Worm (Caenorhabditis elegans) whole organism, L4 larva: ENCODE measurements around the gene atl-1.
A peak's percentile ranks its signal among the peaks of the same experiment; 100 is the strongest.

Source experiments
- F49E8.2 ChIP-seq: sonication (generic microtip); optimal IDR thresholded peaks from 2 replicates; lab custom pipeline; 2016; ENCODE audit warnings: missing compliant biosample characterization, mild to moderate bottlenecking, missing genetic modification characterization, borderline replicate concordance
- Y48G9A.11 ChIP-seq: fragments of 200-800 bp; sonication (Bioruptor generic); IDR thresholded peaks from 2 replicates; pipeline ENCODE4 v1.3.6; 2022; ENCODE audit warnings: missing genetic modification reagents, missing genetic modification characterization, missing compliant biosample characterization
- Y75B8A.6 ChIP-seq: fragments of 200-800 bp; sonication (Bioruptor generic); IDR thresholded peaks from 2 replicates; pipeline ENCODE4 v1.3.6; 2022; ENCODE audit warnings: missing genetic modification reagents, missing genetic modification characterization, missing compliant biosample characterization
- ZK337.2 ChIP-seq: fragments of 200-800 bp; sonication (Bioruptor generic); IDR thresholded peaks from 2 replicates; pipeline ENCODE4 v1.3.6; 2022; ENCODE audit warnings: missing genetic modification reagents, missing genetic modification characterization, missing compliant biosample characterization
- aha-1 ChIP-seq: fragments of 150-350 bp; peaks from one replicate; lab custom pipeline; 2014; ENCODE audit warnings: missing biosample characterization, missing genetic modification characterization
- ceh-20 ChIP-seq: fragments of 200-800 bp; sonication (Bioruptor generic); IDR thresholded peaks from 2 replicates; pipeline ENCODE4 v1.3.6; 2022; ENCODE audit warnings: missing genetic modification reagents, missing genetic modification characterization, missing compliant biosample characterization
- ceh-28 ChIP-seq: fragments of 150-350 bp; optimal IDR thresholded peaks from 2 replicates; lab custom pipeline; 2014; ENCODE audit warnings: missing biosample characterization, missing genetic modification reagents, missing genetic modification characterization
- ceh-44 ChIP-seq: fragments of 200-800 bp; sonication (Bioruptor generic); IDR thresholded peaks from 2 replicates; pipeline ENCODE4 v1.3.6; 2022; ENCODE audit warnings: missing genetic modification reagents, missing genetic modification characterization, missing compliant biosample characterization
- ceh-62 ChIP-seq: sonication (generic microtip); optimal IDR thresholded peaks from 2 replicates; lab custom pipeline; 2017; ENCODE audit warnings: missing biosample characterization, missing genetic modification characterization
- ceh-82 ChIP-seq: sonication (generic microtip); optimal IDR thresholded peaks from 2 replicates; lab custom pipeline; 2017; ENCODE audit warnings: missing biosample characterization, missing genetic modification characterization
- daf-12 ChIP-seq: fragments of 150-350 bp; optimal IDR thresholded peaks from 2 replicates; lab custom pipeline; 2014; ENCODE audit warnings: missing biosample characterization, missing genetic modification reagents, missing genetic modification characterization
- dmd-6 ChIP-seq: fragments of 200-800 bp; sonication (Bioruptor generic); IDR thresholded peaks from 2 replicates; pipeline ENCODE4 v1.3.6; 2022; ENCODE audit warnings: missing genetic modification reagents, missing genetic modification characterization, missing compliant biosample characterization
- dmd-9 ChIP-seq: fragments of 200-800 bp; sonication (Bioruptor generic); IDR thresholded peaks from 2 replicates; pipeline ENCODE4 v1.3.6; 2022; ENCODE audit warnings: missing genetic modification reagents, missing genetic modification characterization, missing compliant biosample characterization
- duxl-1 ChIP-seq: sonication (generic microtip); optimal IDR thresholded peaks from 2 replicates; lab custom pipeline; 2016; ENCODE audit warnings: mild to moderate bottlenecking, missing genetic modification characterization, moderate library complexity, missing compliant biosample characterization; ENCODE audit not compliant: poor library complexity
- egl-43 ChIP-seq: fragments of 200-800 bp; sonication (Bioruptor generic); IDR thresholded peaks from 2 replicates; pipeline ENCODE4 v1.3.6; 2022; ENCODE audit warnings: missing genetic modification reagents, missing genetic modification characterization, missing compliant biosample characterization
- hlh-30 ChIP-seq: sonication (generic microtip); optimal IDR thresholded peaks from 2 replicates; lab custom pipeline; 2017; ENCODE audit warnings: antibody characterized with exemption, mild to moderate bottlenecking, missing genetic modification characterization, missing compliant biosample characterization; ENCODE audit not compliant: insufficient read depth
- lin-1 ChIP-seq: fragments of 200-800 bp; sonication (Bioruptor generic); IDR thresholded peaks from 2 replicates; pipeline ENCODE4 v1.3.6; 2022; ENCODE audit warnings: missing genetic modification reagents, missing genetic modification characterization, missing compliant biosample characterization
- lin-38 ChIP-seq: fragments of 200-800 bp; sonication (Bioruptor generic); IDR thresholded peaks from 2 replicates; pipeline ENCODE4 v1.3.6; 2022; ENCODE audit warnings: missing genetic modification reagents, missing genetic modification characterization, missing compliant biosample characterization
- lir-3 ChIP-seq: sonication (generic microtip); optimal IDR thresholded peaks from 2 replicates; lab custom pipeline; 2016; ENCODE audit warnings: mild to moderate bottlenecking, missing genetic modification characterization, missing compliant biosample characterization
- madf-5 ChIP-seq, 2 experiments: fragments of 200-800 bp; sonication (Bioruptor generic); IDR thresholded peaks; 2 replicates each; pipeline ENCODE4 v1.3.6; 2022; ENCODE audit warnings: missing compliant biosample characterization in 2 of 2, missing genetic modification characterization in 2 of 2
- mdl-1 ChIP-seq, 2 experiments: fragments of 150-350 bp in 1 of 2; sonication (generic microtip) in 1 of 2; optimal IDR thresholded peaks; 2 replicates each; lab custom pipeline; 2014 to 2017; ENCODE audit warnings: missing biosample characterization in 2 of 2, missing genetic modification characterization in 2 of 2
- mep-1 ChIP-seq: fragments of 150-350 bp; sonication (generic microtip); optimal IDR thresholded peaks from 3 replicates; lab custom pipeline; 2014; ENCODE audit warnings: missing biosample characterization, missing genetic modification characterization
- mes-2 ChIP-seq: sonication (generic microtip); optimal IDR thresholded peaks from 2 replicates; lab custom pipeline; 2016; ENCODE audit warnings: missing genotype, mild to moderate bottlenecking, missing genetic modification characterization, missing compliant biosample characterization; ENCODE audit not compliant: poor library complexity, severe bottlenecking
- mxl-3 ChIP-seq: fragments of 200-800 bp; sonication (Bioruptor generic); optimal IDR thresholded peaks from 2 replicates; lab custom pipeline; 2018; ENCODE audit warnings: mild to moderate bottlenecking, missing genetic modification characterization, missing compliant biosample characterization
- nhr-11 ChIP-seq: fragments of 150-350 bp; optimal IDR thresholded peaks from 2 replicates; lab custom pipeline; 2014; ENCODE audit warnings: missing biosample characterization, missing genetic modification characterization
- nhr-111 ChIP-seq: fragments of 200-800 bp; sonication (Bioruptor generic); optimal IDR thresholded peaks from 2 replicates; lab custom pipeline; 2018; ENCODE audit warnings: mild to moderate bottlenecking, missing genetic modification characterization, missing compliant biosample characterization
- nhr-237 ChIP-seq: sonication (generic microtip); optimal IDR thresholded peaks from 2 replicates; lab custom pipeline; 2017; ENCODE audit warnings: missing biosample characterization, missing genetic modification characterization
- set-16 ChIP-seq: fragments of 200-800 bp; sonication (Bioruptor generic); IDR thresholded peaks from 2 replicates; pipeline ENCODE4 v1.3.6; 2022; ENCODE audit warnings: missing genetic modification reagents, missing genetic modification characterization, missing compliant biosample characterization
- snpc-4 ChIP-seq: fragments of 150-350 bp; optimal IDR thresholded peaks from 2 replicates; lab custom pipeline; 2014; ENCODE audit warnings: missing biosample characterization, missing genetic modification characterization
- spr-1 ChIP-seq: sonication (generic microtip); optimal IDR thresholded peaks from 2 replicates; lab custom pipeline; 2016; ENCODE audit warnings: mild to moderate bottlenecking, missing genetic modification characterization, missing compliant biosample characterization
- tra-1 ChIP-seq: fragments of 200-800 bp; sonication (Bioruptor generic); IDR thresholded peaks from 2 replicates; pipeline ENCODE4 v1.3.6; 2022; ENCODE audit warnings: missing genetic modification reagents, missing genetic modification characterization, missing compliant biosample characterization
- unc-62 ChIP-seq, 3 experiments: fragments of 150-350 bp in 1 of 3; sonication (generic microtip); optimal IDR thresholded peaks in 2 of 3; peaks in 1 of 3; 1 replicate in 1 of 3; 2 replicates in 2 of 3; lab custom pipeline; 2014 to 2017; ENCODE audit warnings: missing biosample characterization in 3 of 3, missing genetic modification characterization in 3 of 3, missing genetic modification reagents in 3 of 3, missing genotype in 1 of 3
- zag-1 ChIP-seq: fragments of 150-350 bp; optimal IDR thresholded peaks from 2 replicates; lab custom pipeline; 2014; ENCODE audit warnings: missing biosample characterization, missing genetic modification characterization
- ztf-11 ChIP-seq: fragments of 150-350 bp; optimal IDR thresholded peaks from 2 replicates; lab custom pipeline; 2014; ENCODE audit warnings: missing biosample characterization, missing genetic modification characterization
- ztf-7 ChIP-seq: fragments of 150-350 bp; optimal IDR thresholded peaks from 2 replicates; lab custom pipeline; 2014; ENCODE audit warnings: missing biosample characterization, missing genetic modification characterization

atl-1 gene

DNA sequence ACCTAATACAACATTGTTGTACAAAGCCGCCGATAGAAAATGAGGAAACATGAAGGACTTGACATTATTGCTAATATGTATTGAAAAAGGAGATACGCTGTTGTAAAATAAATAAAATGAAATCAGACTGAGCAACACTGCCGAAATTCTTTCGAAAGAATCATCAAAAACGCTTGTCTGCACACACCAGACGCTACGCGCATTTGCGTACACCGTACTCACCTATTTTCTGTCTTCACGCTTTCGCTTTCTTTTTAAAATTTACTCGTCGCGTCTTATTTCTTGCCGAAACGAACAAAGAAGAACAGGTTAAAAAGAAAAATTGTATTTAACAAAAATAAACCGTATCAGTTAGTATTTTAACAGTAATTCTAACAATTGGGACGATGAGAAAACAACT lies 45.3 kb upstream of the atl-1 start (continued):
- no peak for TF ChIP-seq ZK337.2 (GFP tag; lab: Robert Waterston, UW)
- no peak for TF ChIP-seq tra-1 (GFP tag; lab: Robert Waterston, UW)
- TF ChIP-seq snpc-4 (tag; lab: Kevin White, UChicago), result no peak
- no peak for TF ChIP-seq daf-12 (tag; lab: Kevin White, UChicago)
- no peak for TF ChIP-seq hlh-30 (tag; lab: Kevin White, UChicago)
- no peak for TF ChIP-seq ztf-11
- TF ChIP-seq set-16 (GFP tag; lab: Robert Waterston, UW), result no peak
- no peak for TF ChIP-seq spr-1
- no peak for TF ChIP-seq mxl-3 (GFP tag; lab: Kevin White, UChicago)
- TF ChIP-seq ceh-20 (GFP tag; lab: Robert Waterston, UW), result no peak
- TF ChIP-seq mes-2 (tag; lab: Kevin White, UChicago), result peak; percentile 71
- TF ChIP-seq ztf-7 (tag; lab: Kevin White, UChicago), result no peak
- TF ChIP-seq ceh-62, result no peak
- TF ChIP-seq mdl-1 (tag; optimal IDR thresholded peaks at IDR 0.05; lab: Kevin White, UChicago), result peak in 1 of 2 experiments; percentile 20
- no peak for TF ChIP-seq lin-1
- no peak for TF ChIP-seq ceh-44
- TF ChIP-seq ceh-82 (tag; lab: Kevin White, UChicago), result no peak
- TF ChIP-seq dmd-9, result no peak
- no peak for TF ChIP-seq nhr-111 (GFP tag; lab: Kevin White, UChicago)
- TF ChIP-seq lin-38 (GFP tag; lab: Robert Waterston, UW), result no peak; the same call in 1 of the 2 replicates
- no peak for TF ChIP-seq dmd-6 (GFP tag; lab: Robert Waterston, UW)
- TF ChIP-seq Y48G9A.11, result no peak
- no peak for TF ChIP-seq nhr-11 (tag; lab: Kevin White, UChicago)
- TF ChIP-seq duxl-1 (tag; lab: Kevin White, UChicago), result peak; percentile 7
- no peak for TF ChIP-seq ceh-28 (tag; lab: Kevin White, UChicago)
- no peak for TF ChIP-seq nhr-237 (tag; lab: Kevin White, UChicago)
- TF ChIP-seq, all 104 proteins: peak for 12

DNA sequence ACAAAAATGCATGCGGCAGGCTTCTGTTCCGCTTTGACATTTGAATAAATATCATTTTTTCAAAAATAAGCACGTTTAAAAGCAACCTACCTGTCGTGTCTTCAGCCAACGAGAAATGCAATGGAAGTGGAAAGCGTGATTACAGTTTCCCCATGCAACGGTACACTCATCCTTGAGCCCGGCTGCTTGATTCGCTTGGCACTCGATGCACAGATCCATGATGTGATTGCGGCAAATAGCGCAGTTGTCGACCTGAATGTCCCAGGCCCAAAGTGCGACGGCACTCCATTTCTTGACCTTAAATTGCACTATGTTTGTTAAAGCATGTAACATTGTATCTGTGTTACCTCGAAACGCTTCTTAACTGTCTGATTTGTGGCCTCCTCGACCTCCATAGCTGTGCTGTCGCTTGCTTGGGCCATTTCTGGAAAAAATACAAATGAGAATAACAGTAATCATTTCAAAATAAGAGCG lies 44.7 kb upstream of the atl-1 start, which contains the start of gene rbx-1:
TSS of gene rbx-1 (minus strand) at position 424 of the 474 bp plus-strand sequence.
- TF ChIP-seq nhr-11 (tag; lab: Kevin White, UChicago) (no peak), egl-43 (GFP tag; lab: Robert Waterston, UW) (0 out of 2 replicates have a peak, but pooled peaks have one; percentile 39)

DNA sequence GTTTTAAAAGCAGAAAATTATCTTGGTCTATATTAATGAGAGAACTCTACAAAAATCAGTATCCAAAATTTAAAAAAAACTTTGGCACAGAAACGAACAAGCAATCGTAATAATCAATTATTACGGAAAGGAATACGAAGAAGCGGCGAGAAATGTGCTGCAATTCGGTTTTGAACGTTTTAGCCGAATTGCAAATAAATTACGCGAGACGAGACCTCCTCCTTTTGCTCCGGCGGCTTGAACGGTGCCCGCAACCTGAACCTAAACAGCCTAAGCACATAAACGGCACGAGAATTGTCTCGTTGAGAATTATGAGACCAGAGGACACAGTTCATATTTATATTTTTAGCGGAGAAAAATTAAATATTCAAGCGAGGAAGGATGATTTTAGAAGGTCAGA lies 44.0 kb upstream of the atl-1 start:
- TF ChIP-seq Y75B8A.6 (GFP tag; lab: Robert Waterston, UW), result 0 out of 2 replicates have a peak, but pooled peaks have one; percentile 15
- peak; percentile 27 for TF ChIP-seq F49E8.2 (tag; lab: Kevin White, UChicago)
- TF ChIP-seq lir-3 (tag; lab: Kevin White, UChicago), result no peak

DNA sequence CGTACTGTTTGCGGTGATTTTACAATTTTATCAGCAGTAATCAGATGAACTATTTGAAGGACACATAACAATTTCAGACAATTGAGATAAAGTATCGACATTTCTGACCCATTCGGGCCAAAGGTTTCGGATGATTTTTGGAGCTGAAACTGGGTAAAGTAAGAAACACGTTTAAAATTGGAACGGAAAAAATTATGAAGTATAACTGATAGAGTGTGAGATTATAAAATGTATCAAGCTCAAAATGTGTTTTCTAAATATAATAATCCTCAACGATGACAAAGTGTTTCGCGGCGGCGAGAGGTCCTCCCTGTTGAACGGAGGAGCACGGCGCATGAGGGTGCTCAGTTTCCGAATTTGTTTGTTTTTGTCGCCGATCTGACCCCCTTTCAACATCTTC lies 40.2 kb upstream of the atl-1 start, which contains the start of gene ZK287.4:
TSS of gene ZK287.4 (minus strand) at position 101 of the 400 bp plus-strand sequence.
- TF ChIP-seq aha-1 (tag; lab: Kevin White, UChicago) (peak; percentile 56), zag-1 (tag; lab: Kevin White, UChicago) (no peak)
- TF ChIP-seq, all 104 proteins: peak for 1

DNA sequence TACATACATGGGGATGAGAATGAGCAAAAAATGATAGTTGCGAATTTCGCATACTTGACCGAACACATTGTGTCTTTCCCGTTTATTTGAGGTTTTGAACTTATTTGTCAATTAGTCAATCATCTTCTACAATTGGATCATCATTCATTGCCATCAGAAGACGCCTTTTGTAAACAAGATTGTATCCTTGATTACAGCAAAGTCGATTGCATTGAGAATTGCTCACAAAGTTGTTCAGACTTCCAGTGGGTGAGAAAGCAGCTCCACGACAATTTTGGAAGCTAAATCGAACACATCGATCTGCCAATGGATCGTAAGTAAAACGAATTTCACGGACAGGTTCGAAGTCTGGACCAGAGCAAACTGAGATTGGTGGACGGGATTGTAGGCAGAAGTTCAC lies 34.9 kb upstream of the atl-1 start:
- peak in 1 of 2 experiments; percentile 91 for TF ChIP-seq unc-62 (GFP tag; optimal IDR thresholded peaks at IDR 0.05 in 1 of 2; lab: Kevin White, UChicago)
- no peak for TF ChIP-seq unc-62 (tag; optimal IDR thresholded peaks at IDR 0.05; lab: Kevin White, UChicago)
- TF ChIP-seq lir-3 (tag; lab: Kevin White, UChicago), result no peak
- no peak for TF ChIP-seq mep-1 (tag; lab: Kevin White, UChicago)
- TF ChIP-seq madf-5 (GFP tag; IDR thresholded peaks at IDR 0.05; lab: Robert Waterston, UW), result no peak
